Worm (Caenorhabditis elegans): ENCODE data around the gene pssy-2.

DNA sequence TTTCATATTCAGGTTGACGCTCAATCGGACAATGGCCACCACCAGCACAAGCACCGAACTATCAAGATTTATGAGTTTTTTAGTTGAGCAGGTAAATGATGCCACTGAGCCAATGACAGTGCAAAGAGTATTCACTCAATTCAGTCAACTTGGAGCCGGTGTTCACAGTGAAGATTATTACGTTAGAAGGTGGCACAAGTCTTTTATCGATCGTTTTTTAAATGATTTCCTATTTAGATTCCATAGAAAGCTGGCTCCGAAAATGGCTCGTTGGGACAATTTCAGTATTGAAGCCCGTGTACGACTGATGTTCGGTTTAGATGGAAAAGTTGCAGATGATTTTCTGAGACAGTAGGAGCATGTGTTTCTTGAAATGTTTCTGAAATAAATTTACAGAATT is 30.0 kb downstream of the pssy-2 start, which contains the start of gene T28A8.5:
- TF ChIP-seq ceh-40 (GFP tag; IDR thresholded peaks at IDR 0.05) (no peak), F10E7.11 (tag; optimal IDR thresholded peaks at IDR 0.05) (no peak), mxl-1 (tag; optimal IDR thresholded peaks at IDR 0.05) (no peak), ccch-3 (GFP tag; optimal IDR thresholded peaks at IDR 0.05) (no peak), mes-4 (tag; optimal IDR thresholded peaks at IDR 0.05) (no peak), F33H1.4 (GFP tag; IDR thresholded peaks at IDR 0.05) (no peak), bed-1 (GFP tag; IDR thresholded peaks at IDR 0.05) (no peak), sea-2 (GFP tag; IDR thresholded peaks at IDR 0.05) (no peak), C17E4.6 (GFP tag; IDR thresholded peaks at IDR 0.05) (no peak), B0336.3 (GFP tag; IDR thresholded peaks at IDR 0.05) (no peak)

All from whole organism, young adult.